Fruit fly (Drosophila melanogaster): ENCODE results near the gene Sox21b.

dm6 chr3L:14089010-14089409, 42.1 kb downstream of the Sox21b start:
- TF ChIP-seq CG8478 (optimal IDR thresholded peaks at IDR 0.05) (no peak), EcR (GFP tag; optimal IDR thresholded peaks at IDR 0.05) (no peak), usp (GFP tag; optimal IDR thresholded peaks at IDR 0.05) (no peak), Dll (optimal IDR thresholded peaks at IDR 0.05) (no peak)

Data from whole organism.